Fruit fly (Drosophila melanogaster) Kc167 (cell line): ENCODE measurements around the gene CG13300.

ENCODE experiments used
- Myc ChIP-seq: fragments of >200 bp; optimal IDR thresholded peaks from 2 replicates; lab custom pipeline; 2017; ENCODE audit warnings: missing external identifiers
- psq ChIP-seq: fragments of >200 bp; optimal IDR thresholded peaks from 2 replicates; lab custom pipeline; 2017; ENCODE audit warnings: missing external identifiers
- ttk ChIP-seq: sonication (Bioruptor generic); optimal IDR thresholded peaks from 2 replicates; lab custom pipeline; 2017; ENCODE audit warnings: missing external identifiers

- no peak for TF ChIP-seq psq
- no peak for TF ChIP-seq ttk
- no peak for TF ChIP-seq Myc (lab: Kevin White, UChicago)
Measured at dm6 chr3L:6296611-6297010, 55.6 kb downstream of the CG13300 start.
